Worm (Caenorhabditis elegans) whole organism, L3 larva: ENCODE results near the gene srx-4.

Source experiments
- egl-5 ChIP-seq: fragments of 150-350 bp; optimal IDR thresholded peaks from 2 replicates; lab custom pipeline; 2017; ENCODE audit warnings: missing biosample characterization, missing genetic modification reagents, missing genetic modification characterization, inconsistent platforms
- hmg-11 ChIP-seq: sonication (generic microtip); optimal IDR thresholded peaks from 2 replicates; lab custom pipeline; 2016; ENCODE audit warnings: missing genetic modification characterization, missing compliant biosample characterization
- lin-39 ChIP-seq: fragments of 150-350 bp; optimal IDR thresholded peaks from 2 replicates; lab custom pipeline; 2018; ENCODE audit warnings: missing biosample characterization, missing genetic modification reagents, missing genetic modification characterization
- pha-4 ChIP-seq: fragments of 150-350 bp; optimal IDR thresholded peaks from 2 replicates; lab custom pipeline; 2014; ENCODE audit warnings: missing biosample characterization, missing genetic modification reagents, missing genetic modification characterization
- skn-1 ChIP-seq: fragments of 150-350 bp; optimal IDR thresholded peaks from 2 replicates; lab custom pipeline; 2014; ENCODE audit warnings: missing biosample characterization, missing genetic modification characterization
- unc-62 ChIP-seq: fragments of 150-350 bp; sonication (generic microtip); optimal IDR thresholded peaks from 4 replicates; lab custom pipeline; 2014; ENCODE audit warnings: missing biosample characterization, missing genetic modification reagents, missing genetic modification characterization

The srx-4 gene

DNA sequence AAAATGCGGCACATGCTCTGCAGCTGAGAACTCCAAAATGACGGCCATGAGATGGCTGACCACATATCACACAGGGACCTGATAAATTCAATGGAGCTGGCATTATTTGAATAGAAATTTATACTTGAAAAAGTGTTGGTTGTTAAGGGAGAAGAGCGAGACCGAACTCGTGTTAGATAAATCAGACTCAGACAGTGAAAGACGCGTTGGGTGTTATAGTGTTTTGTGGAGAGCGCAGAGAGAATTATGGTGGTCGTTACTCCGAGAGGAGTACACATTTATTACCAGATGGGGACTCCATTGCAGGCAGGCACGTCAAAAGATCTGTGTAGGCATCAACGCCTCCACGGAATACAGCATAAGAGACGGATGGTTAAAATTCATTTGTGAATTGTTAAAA, 49.8 kb downstream of the srx-4 start, which contains the start of gene nhr-190:
Gene nhr-190 (minus strand): TSS at position 175 of the 400 bp plus-strand sequence.
- TF ChIP-seq lin-39 (tag; lab: Kevin White, UChicago) (peak; percentile 17), egl-5 (tag; lab: Kevin White, UChicago) (peak; percentile 29), skn-1 (no peak), unc-62 (no peak), hmg-11 (peak; percentile 41), pha-4 (no peak)
